Worm (Caenorhabditis elegans) whole organism, midembryonic: Measurements from ENCODE around the gene mec-17.

Experiments used
- T22C8.4 ChIP-seq: fragments of 200-800 bp; sonication (Bioruptor generic); IDR thresholded peaks from 2 replicates; pipeline ENCODE4 v1.3.6; 2022; ENCODE audit warnings: missing genetic modification characterization, missing compliant biosample characterization
- cog-1 ChIP-seq: sonication (generic microtip); optimal IDR thresholded peaks from 2 replicates; lab custom pipeline; 2016; ENCODE audit warnings: missing genetic modification characterization, missing compliant biosample characterization
- flt-1 ChIP-seq: fragments of 200-800 bp; sonication (Bioruptor generic); IDR thresholded peaks from 2 replicates; pipeline ENCODE4 v1.3.6; 2022; ENCODE audit warnings: missing genetic modification characterization, missing compliant biosample characterization
- klf-2 ChIP-seq: fragments of 200-800 bp; sonication (Bioruptor generic); conservative IDR thresholded peaks from 2 replicates; pipeline ENCODE4 v1.3.6; 2022; ENCODE audit warnings: missing genetic modification reagents, missing genetic modification characterization, missing compliant biosample characterization
- med-1 ChIP-seq: sonication (generic microtip); optimal IDR thresholded peaks from 2 replicates; lab custom pipeline; 2017; ENCODE audit warnings: missing genetic modification characterization, mild to moderate bottlenecking, missing compliant biosample characterization, antibody characterized with exemption, missing genetic modification reagents; ENCODE audit not compliant: insufficient read depth
- ref-1 ChIP-seq: fragments of 200-800 bp; sonication (Bioruptor generic); conservative IDR thresholded peaks from 2 replicates; pipeline ENCODE4 v1.3.6; 2022; ENCODE audit warnings: missing genetic modification reagents, missing genetic modification characterization, missing compliant biosample characterization
- tab-1 ChIP-seq: fragments of 200-800 bp; sonication (Bioruptor generic); IDR thresholded peaks from 2 replicates; pipeline ENCODE4 v1.3.6; 2022; ENCODE audit warnings: missing genetic modification characterization, missing compliant biosample characterization
- ztf-23 ChIP-seq: fragments of 200-800 bp; sonication (Bioruptor generic); IDR thresholded peaks from 2 replicates; pipeline ENCODE4 v1.3.6; 2022; ENCODE audit warnings: missing genetic modification reagents, missing genetic modification characterization, missing compliant biosample characterization
- ztf-29 ChIP-seq: fragments of 200-800 bp; sonication (Bioruptor generic); IDR thresholded peaks from 2 replicates; pipeline ENCODE4 v1.3.6; 2022; ENCODE audit warnings: missing genetic modification reagents, missing genetic modification characterization, missing compliant biosample characterization

ce11 chrIV:8010521-8010920, 23.5 kb upstream of the mec-17 start:
- TF ChIP-seq ztf-29 (GFP tag; lab: Robert Waterston, UW) (no peak), cog-1 (no peak), T22C8.4 (GFP tag; lab: Robert Waterston, UW) (no peak), flt-1 (GFP tag; lab: Robert Waterston, UW) (no peak), tab-1 (no peak), klf-2 (GFP tag; lab: Robert Waterston, UW) (no peak), med-1 (GFP tag; lab: Kevin White, UChicago) (no peak), ref-1 (GFP tag; lab: Robert Waterston, UW) (no peak), ztf-23 (no peak)
